Worm (Caenorhabditis elegans) whole organism, L4 larva: ENCODE measurements around the gene F15A8.1.

Experiments used
- F44E2.7 ChIP-seq: fragments of 200-800 bp; sonication (Bioruptor generic); IDR thresholded peaks from 2 replicates; pipeline ENCODE4 v2.1.2; 2022; ENCODE audit warnings: missing genetic modification characterization, missing compliant biosample characterization
- R02D3.7 ChIP-seq: fragments of 150-350 bp; sonication (generic microtip); optimal IDR thresholded peaks from 3 replicates; lab custom pipeline; 2014; ENCODE audit warnings: missing biosample characterization, missing genetic modification characterization
- T20F7.1 ChIP-seq: fragments of 200-800 bp; sonication (Bioruptor generic); optimal IDR thresholded peaks from 2 replicates; lab custom pipeline; 2018; ENCODE audit warnings: mild to moderate bottlenecking, missing genetic modification characterization, missing compliant biosample characterization
- Y105C5A.15 ChIP-seq: fragments of 200-800 bp; sonication (Bioruptor generic); IDR thresholded peaks from 2 replicates; pipeline ENCODE4 v1.3.6; 2022; ENCODE audit warnings: missing genetic modification characterization, missing compliant biosample characterization
- Y48G9A.11 ChIP-seq: fragments of 200-800 bp; sonication (Bioruptor generic); IDR thresholded peaks from 2 replicates; pipeline ENCODE4 v1.3.6; 2022; ENCODE audit warnings: missing genetic modification reagents, missing genetic modification characterization, missing compliant biosample characterization
- Y5F2A.4 ChIP-seq: fragments of 200-800 bp; sonication (Bioruptor generic); optimal IDR thresholded peaks from 2 replicates; lab custom pipeline; 2018; ENCODE audit warnings: mild to moderate bottlenecking, missing genetic modification characterization, missing compliant biosample characterization
- Y75B8A.6 ChIP-seq: fragments of 200-800 bp; sonication (Bioruptor generic); IDR thresholded peaks from 2 replicates; pipeline ENCODE4 v1.3.6; 2022; ENCODE audit warnings: missing genetic modification reagents, missing genetic modification characterization, missing compliant biosample characterization
- arid-1 ChIP-seq: fragments of 200-800 bp; sonication (Bioruptor generic); conservative IDR thresholded peaks from 2 replicates; pipeline ENCODE4 v1.3.6; 2022; ENCODE audit warnings: missing genetic modification reagents, missing genetic modification characterization, missing compliant biosample characterization
- ctbp-1 ChIP-seq: fragments of 200-800 bp; sonication (Bioruptor generic); IDR thresholded peaks from 2 replicates; pipeline ENCODE4 v1.3.6; 2022; ENCODE audit warnings: missing genetic modification reagents, missing genetic modification characterization, missing compliant biosample characterization
- daf-12 ChIP-seq: fragments of 150-350 bp; optimal IDR thresholded peaks from 2 replicates; lab custom pipeline; 2014; ENCODE audit warnings: missing biosample characterization, missing genetic modification reagents, missing genetic modification characterization
- daf-16 ChIP-seq, 3 experiments: sonication (generic microtip); optimal IDR thresholded peaks; 2 replicates each; lab custom pipeline; 2016 to 2017; ENCODE audit warnings: missing genetic modification characterization in 3 of 3, missing genetic modification reagents in 3 of 3, mild to moderate bottlenecking in 2 of 3, missing compliant biosample characterization in 2 of 3, missing biosample characterization in 1 of 3, moderate library complexity in 1 of 3
- daf-19 ChIP-seq: fragments of 200-800 bp; sonication (Bioruptor generic); conservative IDR thresholded peaks from 2 replicates; pipeline ENCODE4 v1.3.6; 2022; ENCODE audit warnings: missing genetic modification characterization, missing compliant biosample characterization
- daf-8 ChIP-seq: fragments of 200-800 bp; sonication (Bioruptor generic); IDR thresholded peaks from 2 replicates; pipeline ENCODE4 v1.3.6; 2022; ENCODE audit warnings: missing genetic modification characterization, missing compliant biosample characterization
- dmd-8 ChIP-seq: fragments of 200-800 bp; sonication (Bioruptor generic); IDR thresholded peaks from 2 replicates; pipeline ENCODE4 v1.3.6; 2022; ENCODE audit warnings: missing genetic modification characterization, missing compliant biosample characterization
- dmd-9 ChIP-seq: fragments of 200-800 bp; sonication (Bioruptor generic); IDR thresholded peaks from 2 replicates; pipeline ENCODE4 v1.3.6; 2022; ENCODE audit warnings: missing genetic modification reagents, missing genetic modification characterization, missing compliant biosample characterization
- dpl-1 ChIP-seq: fragments of 150-350 bp; optimal IDR thresholded peaks from 2 replicates; lab custom pipeline; 2014; ENCODE audit warnings: missing biosample characterization, missing genetic modification reagents, missing genetic modification characterization
- egl-27 ChIP-seq: sonication (generic microtip); optimal IDR thresholded peaks from 3 replicates; lab custom pipeline; 2017; ENCODE audit warnings: missing biosample characterization, missing genetic modification reagents, missing genetic modification characterization
- egl-43 ChIP-seq: fragments of 200-800 bp; sonication (Bioruptor generic); IDR thresholded peaks from 2 replicates; pipeline ENCODE4 v1.3.6; 2022; ENCODE audit warnings: missing genetic modification reagents, missing genetic modification characterization, missing compliant biosample characterization
- fos-1 ChIP-seq: fragments of 150-350 bp; optimal IDR thresholded peaks from 2 replicates; lab custom pipeline; 2014; ENCODE audit warnings: missing biosample characterization, missing genetic modification characterization
- hif-1 ChIP-seq, 2 experiments: sonication (generic microtip); optimal IDR thresholded peaks; 2 replicates each; lab custom pipeline; 2016 to 2017; ENCODE audit warnings: missing compliant biosample characterization in 2 of 2, missing genetic modification characterization in 2 of 2, missing genetic modification reagents in 2 of 2, missing genotype in 2 of 2, mild to moderate bottlenecking in 1 of 2
- hlh-11 ChIP-seq: fragments of 200-800 bp; sonication (Bioruptor generic); optimal IDR thresholded peaks from 2 replicates; lab custom pipeline; 2018; ENCODE audit warnings: mild to moderate bottlenecking, missing genetic modification characterization, missing compliant biosample characterization
- lin-1 ChIP-seq: fragments of 200-800 bp; sonication (Bioruptor generic); IDR thresholded peaks from 2 replicates; pipeline ENCODE4 v1.3.6; 2022; ENCODE audit warnings: missing genetic modification reagents, missing genetic modification characterization, missing compliant biosample characterization
- lin-13 ChIP-seq: fragments of 150-350 bp; optimal IDR thresholded peaks from 2 replicates; lab custom pipeline; 2014; ENCODE audit warnings: missing biosample characterization, missing genetic modification reagents, missing genetic modification characterization
- lin-15B ChIP-seq: fragments of 150-350 bp; sonication (generic microtip); optimal IDR thresholded peaks from 3 replicates; lab custom pipeline; 2014; ENCODE audit warnings: missing biosample characterization, missing genetic modification characterization
- lin-39 ChIP-seq: fragments of 150-350 bp; optimal IDR thresholded peaks from 2 replicates; lab custom pipeline; 2014; ENCODE audit warnings: missing biosample characterization, missing genetic modification reagents, missing genetic modification characterization
- lsy-2 ChIP-seq, 2 experiments: fragments of 150-350 bp in 1 of 2; sonication (generic microtip) in 1 of 2; optimal IDR thresholded peaks; 2 replicates each; lab custom pipeline; 2014 to 2017; ENCODE audit warnings: missing biosample characterization in 2 of 2, missing genetic modification characterization in 2 of 2
- mdl-1 ChIP-seq, 2 experiments: fragments of 150-350 bp in 1 of 2; sonication (generic microtip) in 1 of 2; optimal IDR thresholded peaks; 2 replicates each; lab custom pipeline; 2014 to 2017; ENCODE audit warnings: missing biosample characterization in 2 of 2, missing genetic modification characterization in 2 of 2
- mdt-29 ChIP-seq: fragments of 200-800 bp; sonication (Bioruptor generic); IDR thresholded peaks from 2 replicates; pipeline ENCODE4 v1.3.6; 2022; ENCODE audit warnings: missing genetic modification reagents, missing genetic modification characterization, missing compliant biosample characterization
- mes-2 ChIP-seq: sonication (generic microtip); optimal IDR thresholded peaks from 2 replicates; lab custom pipeline; 2016; ENCODE audit warnings: missing genotype, mild to moderate bottlenecking, missing genetic modification characterization, missing compliant biosample characterization; ENCODE audit not compliant: poor library complexity, severe bottlenecking
- mxl-2 ChIP-seq: fragments of 200-800 bp; sonication (Bioruptor generic); conservative IDR thresholded peaks from 2 replicates; pipeline ENCODE4 v1.3.6; 2022; ENCODE audit warnings: missing genetic modification reagents, missing genetic modification characterization, missing compliant biosample characterization
- nhr-102 ChIP-seq: sonication (generic microtip); optimal IDR thresholded peaks from 2 replicates; lab custom pipeline; 2016; ENCODE audit warnings: mild to moderate bottlenecking, missing genetic modification characterization, moderate library complexity, missing compliant biosample characterization
- nhr-111 ChIP-seq: fragments of 200-800 bp; sonication (Bioruptor generic); optimal IDR thresholded peaks from 2 replicates; lab custom pipeline; 2018; ENCODE audit warnings: mild to moderate bottlenecking, missing genetic modification characterization, missing compliant biosample characterization
- nhr-28 ChIP-seq: fragments of 150-350 bp; optimal IDR thresholded peaks from 2 replicates; lab custom pipeline; 2014; ENCODE audit warnings: missing biosample characterization, missing genetic modification characterization
- nhr-42 ChIP-seq: fragments of 200-800 bp; sonication (Bioruptor generic); IDR thresholded peaks from 2 replicates; pipeline ENCODE4 v1.3.6; 2022; ENCODE audit warnings: missing genetic modification characterization, missing compliant biosample characterization
- nhr-76 ChIP-seq: fragments of 150-350 bp; optimal IDR thresholded peaks from 2 replicates; lab custom pipeline; 2014; ENCODE audit warnings: missing biosample characterization, missing genetic modification characterization
- pha-4 ChIP-seq, 2 experiments: fragments of 150-350 bp in 1 of 2; fragments of 200-800 bp in 1 of 2; sonication (Bioruptor generic) in 1 of 2; IDR thresholded peaks in 1 of 2; optimal IDR thresholded peaks in 1 of 2; 2 replicates each; pipeline versions ENCODE4 v1.3.6 to Lab custom; 2014 to 2022; ENCODE audit warnings: missing genetic modification characterization in 2 of 2, missing genetic modification reagents in 2 of 2, missing biosample characterization in 1 of 2, missing compliant biosample characterization in 1 of 2
- php-3 ChIP-seq: fragments of 200-800 bp; sonication (Bioruptor generic); IDR thresholded peaks from 2 replicates; pipeline ENCODE4 v1.3.6; 2022; ENCODE audit warnings: missing genetic modification reagents, missing genetic modification characterization, missing compliant biosample characterization
- rbr-2 ChIP-seq: sonication (generic microtip); optimal IDR thresholded peaks from 2 replicates; lab custom pipeline; 2016; ENCODE audit warnings: missing genotype, missing genetic modification characterization, missing compliant biosample characterization
- sdz-12 ChIP-seq: fragments of 200-800 bp; sonication (Bioruptor generic); optimal IDR thresholded peaks from 2 replicates; lab custom pipeline; 2018; ENCODE audit warnings: mild to moderate bottlenecking, missing genetic modification characterization, missing compliant biosample characterization
- skn-1 ChIP-seq: fragments of 150-350 bp; optimal IDR thresholded peaks from 2 replicates; lab custom pipeline; 2014; ENCODE audit warnings: missing biosample characterization, missing genetic modification characterization
- spr-1 ChIP-seq: sonication (generic microtip); optimal IDR thresholded peaks from 2 replicates; lab custom pipeline; 2016; ENCODE audit warnings: mild to moderate bottlenecking, missing genetic modification characterization, missing compliant biosample characterization
- spr-3 ChIP-seq: fragments of 200-800 bp; sonication (Bioruptor generic); optimal IDR thresholded peaks from 2 replicates; lab custom pipeline; 2018; ENCODE audit warnings: mild to moderate bottlenecking, missing genetic modification characterization, missing compliant biosample characterization
- unc-130 ChIP-seq: sonication (generic microtip); optimal IDR thresholded peaks from 2 replicates; lab custom pipeline; 2016; ENCODE audit warnings: missing genetic modification reagents, missing genetic modification characterization, missing compliant biosample characterization
- unc-62 ChIP-seq, 3 experiments: fragments of 150-350 bp in 1 of 3; sonication (generic microtip); optimal IDR thresholded peaks in 2 of 3; peaks in 1 of 3; 1 replicate in 1 of 3; 2 replicates in 2 of 3; lab custom pipeline; 2014 to 2017; ENCODE audit warnings: missing biosample characterization in 3 of 3, missing genetic modification characterization in 3 of 3, missing genetic modification reagents in 3 of 3, missing genotype in 1 of 3
- vab-7 ChIP-seq: fragments of 200-800 bp; sonication (Bioruptor generic); IDR thresholded peaks from 2 replicates; pipeline ENCODE4 v1.3.6; 2022; ENCODE audit warnings: missing genetic modification reagents, missing genetic modification characterization, missing compliant biosample characterization
- zfp-2 ChIP-seq: sonication (generic microtip); optimal IDR thresholded peaks from 2 replicates; lab custom pipeline; 2016; ENCODE audit warnings: mild to moderate bottlenecking, missing genetic modification characterization, missing compliant biosample characterization
- ztf-11 ChIP-seq: fragments of 150-350 bp; optimal IDR thresholded peaks from 2 replicates; lab custom pipeline; 2014; ENCODE audit warnings: missing biosample characterization, missing genetic modification characterization

Gene F15A8.1

DNA sequence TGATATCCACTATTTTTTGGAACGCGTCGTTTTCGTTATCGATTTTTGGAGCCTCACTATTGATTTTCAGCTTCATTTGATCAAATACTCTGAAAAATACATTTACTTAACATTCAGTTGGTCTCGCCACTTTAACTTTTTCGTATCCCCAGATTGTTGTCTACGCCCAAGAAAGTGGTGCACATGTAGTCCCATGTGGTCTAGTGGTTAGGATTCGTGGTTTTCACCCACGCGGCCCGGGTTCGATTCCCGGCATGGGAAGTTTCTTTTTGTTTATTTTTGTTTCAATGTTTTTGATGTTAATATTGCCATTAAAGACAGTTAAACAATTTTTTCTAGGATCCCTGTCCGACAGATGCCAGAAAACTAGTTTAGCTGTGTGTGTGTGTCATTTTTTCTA is 3.3 kb downstream of the F15A8.1 start (continued):
- TF ChIP-seq daf-16 (GFP tag; optimal IDR thresholded peaks at IDR 0.05; lab: Kevin White, UChicago), result peak; percentile 1 to 73
- peak; percentile 73 for TF ChIP-seq daf-16 (tag; optimal IDR thresholded peaks at IDR 0.05; lab: Kevin White, UChicago)
- peak in 1 of 2 experiments; percentile 60 for TF ChIP-seq lsy-2 (tag; optimal IDR thresholded peaks at IDR 0.05; lab: Kevin White, UChicago)
- TF ChIP-seq, all 104 proteins: peak for 60

DNA sequence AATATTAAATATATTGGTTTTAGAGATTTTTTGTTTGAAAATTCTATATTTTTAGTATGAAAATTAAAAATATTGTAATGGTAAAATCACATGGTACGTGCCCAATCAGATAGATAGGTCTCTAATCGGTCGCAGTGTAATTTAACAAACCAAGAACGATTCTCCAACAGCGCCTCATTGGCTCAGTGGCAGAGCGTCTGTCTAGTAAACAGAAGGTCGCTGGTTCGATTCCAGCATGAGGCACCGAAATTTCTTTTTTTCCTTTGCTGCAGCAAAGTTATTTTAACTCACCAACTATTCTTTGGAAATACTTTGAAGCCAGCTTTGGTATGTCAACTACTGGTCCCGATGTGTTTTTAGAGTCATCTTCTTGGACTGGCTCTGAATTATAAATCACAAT is 4.1 kb downstream of the F15A8.1 start:
- TF ChIP-seq spr-1 (tag; lab: Kevin White, UChicago) (no peak), nhr-111 (GFP tag; lab: Kevin White, UChicago) (no peak), lin-1 (GFP tag; lab: Robert Waterston, UW) (0 out of 2 replicates have a peak, but pooled peaks have one; percentile 14), F44E2.7 (GFP tag; lab: Robert Waterston, UW) (peak; percentile 76; the same call in 1 of the 2 replicates), dpl-1 (no peak), daf-12 (no peak), mdl-1 (tag; optimal IDR thresholded peaks at IDR 0.05; lab: Kevin White, UChicago) (peak in 1 of 2 experiments; percentile 33), unc-62 (GFP tag; optimal IDR thresholded peaks at IDR 0.05 in 1 of 2; lab: Kevin White, UChicago) (peak in 1 of 2 experiments; percentile 50), unc-62 (tag; optimal IDR thresholded peaks at IDR 0.05; lab: Kevin White, UChicago) (no peak), egl-43 (GFP tag; lab: Robert Waterston, UW) (peak; percentile 77), dmd-8 (no peak), php-3 (no peak), lin-15B (tag; lab: Kevin White, UChicago) (no peak), sdz-12 (GFP tag; lab: Kevin White, UChicago) (no peak), hlh-11 (tag; lab: Kevin White, UChicago) (peak; percentile 25), lsy-2 (tag; optimal IDR thresholded peaks at IDR 0.05; lab: Kevin White, UChicago) (no peak), Y75B8A.6 (0 out of 2 replicates have a peak, but pooled peaks have one; percentile 40), nhr-102 (tag; lab: Kevin White, UChicago) (peak; percentile 41), lin-39 (tag; lab: Kevin White, UChicago) (no peak), nhr-76 (tag; lab: Kevin White, UChicago) (no peak), R02D3.7 (tag; lab: Kevin White, UChicago) (no peak), T20F7.1 (no peak), Y105C5A.15 (GFP tag; lab: Robert Waterston, UW) (no peak), fos-1 (tag; lab: Kevin White, UChicago) (no peak), Y48G9A.11 (GFP tag; lab: Robert Waterston, UW) (0 out of 2 replicates have a peak, but pooled peaks have one; percentile 12), spr-3 (GFP tag; lab: Kevin White, UChicago) (no peak), nhr-42 (GFP tag; lab: Robert Waterston, UW) (no peak), unc-130 (GFP tag; lab: Kevin White, UChicago) (peak; percentile 48), mxl-2 (GFP tag; lab: Robert Waterston, UW) (no peak), hif-1 (tag; optimal IDR thresholded peaks at IDR 0.05; lab: Kevin White, UChicago) (no peak), ztf-11 (tag; lab: Kevin White, UChicago) (no peak), mdt-29 (no peak), mes-2 (peak; percentile 74), egl-27 (tag; lab: Kevin White, UChicago) (no peak), arid-1 (GFP tag; lab: Robert Waterston, UW) (peak; percentile 74), daf-19 (GFP tag; lab: Robert Waterston, UW) (no peak), dmd-9 (GFP tag; lab: Robert Waterston, UW) (no peak), zfp-2 (tag; lab: Kevin White, UChicago) (no peak), daf-8 (GFP tag; lab: Robert Waterston, UW) (no peak), pha-4 (GFP tag; IDR thresholded peaks at IDR 0.05; lab: Robert Waterston, UW) (peak; percentile 81), pha-4 (tag; optimal IDR thresholded peaks at IDR 0.05; lab: Kevin White, UChicago) (no peak), vab-7 (GFP tag; lab: Robert Waterston, UW) (peak; percentile 73), Y5F2A.4 (GFP tag; lab: Kevin White, UChicago) (peak; percentile 47), ctbp-1 (0 out of 2 replicates have a peak, but pooled peaks have one; percentile 41), nhr-28 (tag; lab: Kevin White, UChicago) (no peak), rbr-2 (peak; percentile 2), lin-13 (GFP tag; lab: Kevin White, UChicago) (no peak), skn-1 (tag; lab: Kevin White, UChicago) (no peak)
